Fruit fly (Drosophila melanogaster) whole organism, embryonic: ENCODE results near the gene Gcn5.

Experiments
- BEAF-32 ChIP-seq: fragments of 200-800 bp; sonication (Bioruptor generic); optimal IDR thresholded peaks from 3 replicates; lab custom pipeline; 2017; ENCODE audit warnings: missing biosample characterization, missing genetic modification characterization, mild to moderate bottlenecking, moderate library complexity, missing genetic modification reagents
- C15 ChIP-seq: fragments of 200-800 bp; sonication (Bioruptor generic); IDR thresholded peaks from 3 replicates; pipeline ENCODE4 v1.3.6; 2022; ENCODE audit warnings: missing biosample characterization, missing genetic modification characterization
- CG10543 ChIP-seq: fragments of 200-800 bp; sonication (Bioruptor generic); optimal IDR thresholded peaks from 3 replicates; lab custom pipeline; 2017; ENCODE audit warnings: missing biosample characterization, mild to moderate bottlenecking, missing genetic modification characterization, moderate library complexity
- CG11504 ChIP-seq: fragments of 200-800 bp; sonication (Bioruptor generic); optimal IDR thresholded peaks from 3 replicates; lab custom pipeline; 2019; ENCODE audit warnings: missing biosample characterization, mild to moderate bottlenecking, missing genetic modification characterization, moderate library complexity
- CG13296 ChIP-seq: fragments of 200-800 bp; sonication (Bioruptor generic); optimal IDR thresholded peaks from 3 replicates; lab custom pipeline; 2018; ENCODE audit warnings: missing biosample characterization, mild to moderate bottlenecking, missing genetic modification characterization
- CG13424 ChIP-seq: fragments of 200-800 bp; sonication (Bioruptor generic); optimal IDR thresholded peaks from 2 replicates; lab custom pipeline; 2019; ENCODE audit warnings: missing biosample characterization, mild to moderate bottlenecking, missing genetic modification characterization, moderate library complexity
- CG14050 ChIP-seq: fragments of 200-800 bp; sonication (Bioruptor generic); IDR thresholded peaks from 3 replicates; pipeline ENCODE4 v1.3.6; 2022; ENCODE audit warnings: missing biosample characterization, missing genetic modification characterization
- CG14667 ChIP-seq: fragments of 200-800 bp; sonication (Bioruptor generic); IDR thresholded peaks from 2 replicates; pipeline ENCODE4 v1.3.6; 2022; ENCODE audit warnings: missing biosample characterization, missing genetic modification characterization
- CG14860 ChIP-seq: fragments of 200-800 bp; sonication (Bioruptor generic); IDR thresholded peaks from 3 replicates; pipeline ENCODE4 v1.3.6; 2022; ENCODE audit warnings: missing biosample characterization, missing genetic modification characterization; ENCODE audit not compliant: partially characterized antibody
- CG15479 ChIP-seq: fragments of 200-800 bp; sonication (Bioruptor generic); optimal IDR thresholded peaks from 3 replicates; lab custom pipeline; 2019; ENCODE audit warnings: missing biosample characterization, mild to moderate bottlenecking, missing genetic modification characterization, moderate library complexity
- CG16815 ChIP-seq: fragments of 200-800 bp; sonication (Bioruptor generic); optimal IDR thresholded peaks from 3 replicates; lab custom pipeline; 2017; ENCODE audit warnings: missing biosample characterization, mild to moderate bottlenecking, missing genetic modification characterization
- CG17361 ChIP-seq: fragments of 200-800 bp; sonication (Bioruptor generic); IDR thresholded peaks from 3 replicates; pipeline ENCODE4 v1.3.6; 2022; ENCODE audit warnings: missing biosample characterization, missing genetic modification characterization
- CG17385 ChIP-seq: fragments of 200-800 bp; sonication (Bioruptor generic); optimal IDR thresholded peaks from 3 replicates; lab custom pipeline; 2018; ENCODE audit warnings: missing biosample characterization, mild to moderate bottlenecking, missing genetic modification characterization
- CG17829 ChIP-seq: fragments of 200-800 bp; optimal IDR thresholded peaks from 2 replicates; lab custom pipeline; 2019; ENCODE audit warnings: missing biosample characterization, mild to moderate bottlenecking, missing genetic modification characterization, moderate library complexity
- CG2712 ChIP-seq: fragments of 200-800 bp; optimal IDR thresholded peaks from 3 replicates; lab custom pipeline; 2019; ENCODE audit warnings: missing biosample characterization, mild to moderate bottlenecking, missing genetic modification characterization, moderate library complexity
- CG3407 ChIP-seq: fragments of 200-800 bp; sonication (Bioruptor generic); optimal IDR thresholded peaks from 2 replicates; lab custom pipeline; 2018; ENCODE audit warnings: missing biosample characterization, mild to moderate bottlenecking, missing genetic modification characterization
- CG3995 ChIP-seq: fragments of 200-800 bp; sonication (Bioruptor generic); optimal IDR thresholded peaks from 3 replicates; lab custom pipeline; 2016; ENCODE audit warnings: missing biosample characterization, missing genetic modification characterization
- CG4328 ChIP-seq: fragments of 200-800 bp; sonication (Bioruptor generic); optimal IDR thresholded peaks from 3 replicates; lab custom pipeline; 2017; ENCODE audit warnings: missing biosample characterization, missing genetic modification reagents, missing genetic modification characterization
- CG6654 ChIP-seq: fragments of 200-800 bp; sonication (Bioruptor generic); optimal IDR thresholded peaks from 2 replicates; lab custom pipeline; 2017; ENCODE audit warnings: missing biosample characterization, mild to moderate bottlenecking, missing genetic modification characterization
- CG6813 ChIP-seq: fragments of 200-800 bp; sonication (Bioruptor generic); optimal IDR thresholded peaks from 2 replicates; lab custom pipeline; 2017; ENCODE audit warnings: missing biosample characterization, missing genetic modification characterization, mild to moderate bottlenecking, moderate library complexity, missing genetic modification reagents
- CG7839 ChIP-seq: fragments of 200-800 bp; sonication (Bioruptor generic); optimal IDR thresholded peaks from 3 replicates; lab custom pipeline; 2018; ENCODE audit warnings: missing biosample characterization, mild to moderate bottlenecking, missing genetic modification characterization, moderate library complexity
- CG7928 ChIP-seq: fragments of 200-800 bp; sonication (Bioruptor generic); optimal IDR thresholded peaks from 2 replicates; lab custom pipeline; 2017; ENCODE audit warnings: missing biosample characterization, mild to moderate bottlenecking, missing genetic modification characterization
- CG8089 ChIP-seq: fragments of 200-800 bp; sonication (Bioruptor generic); optimal IDR thresholded peaks from 3 replicates; lab custom pipeline; 2016; ENCODE audit warnings: missing biosample characterization, missing genetic modification characterization
- Dip3 ChIP-seq: fragments of 200-800 bp; sonication (Bioruptor generic); optimal IDR thresholded peaks from 3 replicates; lab custom pipeline; 2016; ENCODE audit warnings: missing biosample characterization, missing genetic modification characterization
- Doc2 ChIP-seq: fragments of 200-800 bp; sonication (Bioruptor generic); IDR thresholded peaks from 2 replicates; pipeline ENCODE4 v1.3.6; 2022; ENCODE audit warnings: missing biosample characterization, missing genetic modification characterization
- Ets65A ChIP-seq: fragments of 200-800 bp; sonication (Bioruptor generic); peaks from one replicate; lab custom pipeline; 2016; ENCODE audit warnings: missing biosample characterization, missing genetic modification characterization
- Meics ChIP-seq: fragments of 200-800 bp; sonication (Bioruptor generic); optimal IDR thresholded peaks from 2 replicates; lab custom pipeline; 2017; ENCODE audit warnings: missing biosample characterization, mild to moderate bottlenecking, missing genetic modification characterization
- Nf-YB ChIP-seq: fragments of 200-800 bp; sonication (Bioruptor generic); optimal IDR thresholded peaks from 3 replicates; lab custom pipeline; 2019; ENCODE audit warnings: missing biosample characterization, mild to moderate bottlenecking, missing genetic modification characterization, moderate library complexity
- cato ChIP-seq: fragments of 200-800 bp; sonication (Bioruptor generic); optimal IDR thresholded peaks from 2 replicates; lab custom pipeline; 2016; ENCODE audit warnings: missing biosample characterization, missing genetic modification characterization, borderline replicate concordance
- chinmo ChIP-seq: fragments of 200-800 bp; sonication (Bioruptor generic); IDR thresholded peaks from 4 replicates; pipeline ENCODE4 v1.3.6; 2022; ENCODE audit warnings: missing biosample characterization, missing genetic modification characterization; ENCODE audit not compliant: partially characterized antibody
- esg ChIP-seq: fragments of 200-800 bp; sonication (Bioruptor generic); conservative IDR thresholded peaks from 2 replicates; pipeline ENCODE4 v1.3.6; 2022; ENCODE audit warnings: missing biosample characterization, missing genetic modification characterization
- fd102C ChIP-seq: fragments of 200-800 bp; sonication (Bioruptor generic); optimal IDR thresholded peaks from 2 replicates; lab custom pipeline; 2018; ENCODE audit warnings: missing biosample characterization, mild to moderate bottlenecking, missing genetic modification characterization, moderate library complexity
- grn ChIP-seq: fragments of 200-800 bp; sonication (Bioruptor generic); optimal IDR thresholded peaks from 3 replicates; lab custom pipeline; 2017; ENCODE audit warnings: missing biosample characterization, missing genetic modification characterization
- hb ChIP-seq: fragments of 200-800 bp; sonication (Bioruptor generic); IDR thresholded peaks from 3 replicates; pipeline ENCODE4 v1.3.6; 2022; ENCODE audit warnings: missing biosample characterization, missing genetic modification characterization; ENCODE audit not compliant: partially characterized antibody
- hkb ChIP-seq, 2 experiments: fragments of 200-800 bp in 1 of 2; fragments of >200 bp in 1 of 2; sonication (Bioruptor generic) in 1 of 2; IDR thresholded peaks in 1 of 2; optimal IDR thresholded peaks in 1 of 2; 2 replicates each; pipeline versions ENCODE4 v1.3.6 to Lab custom; 2017 to 2022; ENCODE audit warnings: missing biosample characterization in 1 of 2, missing genetic modification characterization in 1 of 2
- ind ChIP-seq: fragments of 200-800 bp; sonication (Bioruptor generic); optimal IDR thresholded peaks from 3 replicates; lab custom pipeline; 2016; ENCODE audit warnings: missing biosample characterization, missing genetic modification characterization
- knrl ChIP-seq: fragments of 200-800 bp; sonication (Bioruptor generic); IDR thresholded peaks from 3 replicates; pipeline ENCODE4 v1.3.6; 2022; ENCODE audit warnings: missing biosample characterization, missing genetic modification characterization; ENCODE audit not compliant: partially characterized antibody
- lilli ChIP-seq: fragments of 200-800 bp; sonication (Bioruptor generic); optimal IDR thresholded peaks from 3 replicates; lab custom pipeline; 2016; ENCODE audit warnings: missing biosample characterization, missing genetic modification characterization
- salm ChIP-seq: fragments of 200-800 bp; sonication (Bioruptor generic); optimal IDR thresholded peaks from 2 replicates; lab custom pipeline; 2018; ENCODE audit warnings: missing biosample characterization, mild to moderate bottlenecking, missing genetic modification characterization
- sens-2 ChIP-seq: fragments of 200-800 bp; sonication (Bioruptor generic); IDR thresholded peaks from 2 replicates; pipeline ENCODE4 v1.3.6; 2022; ENCODE audit warnings: missing biosample characterization, missing genetic modification characterization
- so ChIP-seq: fragments of 200-800 bp; sonication (Bioruptor generic); IDR thresholded peaks from 3 replicates; pipeline ENCODE4 v1.3.6; 2022; ENCODE audit warnings: missing biosample characterization, missing genetic modification characterization
- stwl ChIP-seq: fragments of 200-800 bp; sonication (Bioruptor generic); optimal IDR thresholded peaks from 3 replicates; lab custom pipeline; 2018; ENCODE audit warnings: missing biosample characterization, mild to moderate bottlenecking, missing genetic modification characterization, moderate library complexity
- tap ChIP-seq: fragments of 200-800 bp; optimal IDR thresholded peaks from 3 replicates; lab custom pipeline; 2019; ENCODE audit warnings: missing biosample characterization, mild to moderate bottlenecking, missing genetic modification characterization, moderate library complexity
- tgo ChIP-seq: fragments of 200-800 bp; sonication (Bioruptor generic); IDR thresholded peaks from 3 replicates; pipeline ENCODE4 v1.3.6; 2022; ENCODE audit warnings: missing biosample characterization, missing genetic modification characterization
- trem ChIP-seq: fragments of 200-800 bp; optimal IDR thresholded peaks from 3 replicates; lab custom pipeline; 2019; ENCODE audit warnings: missing biosample characterization, mild to moderate bottlenecking, missing genetic modification characterization, moderate library complexity
- zen ChIP-seq: fragments of 200-800 bp; sonication (Bioruptor generic); optimal IDR thresholded peaks from 3 replicates; lab custom pipeline; 2018; ENCODE audit warnings: missing biosample characterization, mild to moderate bottlenecking, missing genetic modification characterization, moderate library complexity

Gcn5 gene

DNA sequence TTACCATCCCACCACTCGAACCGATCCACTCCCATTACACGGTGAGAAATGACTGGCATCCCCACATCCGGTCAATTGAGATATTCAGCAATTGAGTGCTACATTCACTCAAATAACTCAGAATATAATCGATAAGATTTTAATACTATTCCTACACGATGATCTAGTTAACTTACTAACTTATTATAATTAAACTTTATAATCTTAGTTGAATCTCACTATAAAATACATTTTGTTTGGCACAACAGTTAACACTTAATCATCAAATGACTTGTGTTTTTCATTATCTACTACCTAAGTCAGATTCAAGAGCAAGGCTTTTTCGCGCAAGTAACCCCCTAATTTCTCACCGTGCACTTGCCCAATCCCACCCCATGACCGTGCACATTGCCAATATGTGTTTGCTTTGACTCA is 28.5 kb downstream of the Gcn5 start (continued):
- TF ChIP-seq tgo (GFP tag; lab: Robert Waterston, UW) (peak; percentile 21; the same call in 1 of the 3 replicates), CG16815 (peak; percentile 11), CG10543 (peak; percentile 7), ind (peak; percentile 37), CG13424 (tag; lab: Kevin White, UChicago) (peak; percentile 62), Nf-YB (GFP tag; lab: Kevin White, UChicago) (peak; percentile 4), CG6813 (GFP tag; lab: Kevin White, UChicago) (peak; percentile 30), CG15479 (GFP tag; lab: Kevin White, UChicago) (no peak), hkb (optimal IDR thresholded peaks at IDR 0.05; lab: Kevin White, UChicago) (no peak), hkb (GFP tag; IDR thresholded peaks at IDR 0.05; lab: Robert Waterston, UW) (peak; percentile 39; the same call in 1 of the 2 replicates), CG6654 (GFP tag; lab: Kevin White, UChicago) (no peak), lilli (GFP tag; lab: Kevin White, UChicago) (peak; percentile 53), BEAF-32 (no peak), CG3995 (GFP tag; lab: Kevin White, UChicago) (no peak), knrl (GFP tag; lab: Robert Waterston, UW) (no peak), C15 (no peak), CG4328 (no peak), CG8089 (GFP tag; lab: Kevin White, UChicago) (no peak), CG14667 (GFP tag; lab: Robert Waterston, UW) (0 out of 2 replicates have a peak, but pooled peaks have one; percentile 31), Dip3 (no peak), salm (tag; lab: Kevin White, UChicago) (no peak), CG2712 (tag; lab: Kevin White, UChicago) (peak; percentile 59), zen (tag; lab: Kevin White, UChicago) (no peak), CG17829 (peak; percentile 46), CG11504 (tag; lab: Kevin White, UChicago) (peak; percentile 68), grn (no peak), CG17385 (GFP tag; lab: Kevin White, UChicago) (peak; percentile 55), cato (GFP tag; lab: Kevin White, UChicago) (no peak), Meics (GFP tag; lab: Kevin White, UChicago) (peak; percentile 53), sens-2 (no peak), CG17361 (GFP tag; lab: Robert Waterston, UW) (peak; percentile 71), CG14860 (no peak), esg (GFP tag; lab: Robert Waterston, UW) (0 out of 2 replicates have a peak, but pooled peaks have one; percentile 19), CG7928 (GFP tag; lab: Kevin White, UChicago) (no peak), CG7839 (tag; lab: Kevin White, UChicago) (peak; percentile 59), Doc2 (GFP tag; lab: Robert Waterston, UW) (no peak), Ets65A (GFP tag; lab: Kevin White, UChicago) (peak; percentile 11), chinmo (GFP tag; lab: Robert Waterston, UW) (no peak), hb (GFP tag; lab: Robert Waterston, UW) (no peak), CG3407 (GFP tag; lab: Kevin White, UChicago) (no peak), tap (tag; lab: Kevin White, UChicago) (peak; percentile 46), stwl (tag; lab: Kevin White, UChicago) (no peak), trem (tag; lab: Kevin White, UChicago) (no peak), CG13296 (GFP tag; lab: Kevin White, UChicago) (peak; percentile 51), CG14050 (GFP tag; lab: Robert Waterston, UW) (no peak), so (no peak; the same call in 2 of the 3 replicates), fd102C (GFP tag; lab: Kevin White, UChicago) (no peak)
